Worm (Caenorhabditis elegans): ENCODE data around the gene C34E11.2.

C34E11.2 gene

ce11 chrX:11854432-11854831 is 39.9 kb upstream of the C34E11.2 start:
- TF ChIP-seq lsy-2 (tag; optimal IDR thresholded peaks at IDR 0.05) (no peak), lin-13 (tag; optimal IDR thresholded peaks at IDR 0.05) (no peak), nhr-12 (tag; optimal IDR thresholded peaks at IDR 0.05) (no peak), snpc-4 (tag; optimal IDR thresholded peaks at IDR 0.05) (no peak), nhr-28 (tag; optimal IDR thresholded peaks at IDR 0.05) (no peak), M03D4.4 (tag; optimal IDR thresholded peaks at IDR 0.05) (no peak), mls-2 (tag; optimal IDR thresholded peaks at IDR 0.05) (no peak), ceh-83 (GFP tag; optimal IDR thresholded peaks at IDR 0.05) (no peak), sem-2 (GFP tag; optimal IDR thresholded peaks at IDR 0.05) (no peak), ces-1 (GFP tag; optimal IDR thresholded peaks at IDR 0.05) (no peak), lin-32 (GFP tag; optimal IDR thresholded peaks at IDR 0.05) (no peak), pha-4 (tag; optimal IDR thresholded peaks at IDR 0.05) (no peak)

- no peak for TF ChIP-seq ceh-83 (GFP tag; optimal IDR thresholded peaks at IDR 0.05)
Measured at ce11 chrX:11852494-11852893, 37.9 kb upstream of the C34E11.2 start, which contains the start of gene xtr-1. xtr-1 (plus strand) TSS chrX:11852794.

DNA sequence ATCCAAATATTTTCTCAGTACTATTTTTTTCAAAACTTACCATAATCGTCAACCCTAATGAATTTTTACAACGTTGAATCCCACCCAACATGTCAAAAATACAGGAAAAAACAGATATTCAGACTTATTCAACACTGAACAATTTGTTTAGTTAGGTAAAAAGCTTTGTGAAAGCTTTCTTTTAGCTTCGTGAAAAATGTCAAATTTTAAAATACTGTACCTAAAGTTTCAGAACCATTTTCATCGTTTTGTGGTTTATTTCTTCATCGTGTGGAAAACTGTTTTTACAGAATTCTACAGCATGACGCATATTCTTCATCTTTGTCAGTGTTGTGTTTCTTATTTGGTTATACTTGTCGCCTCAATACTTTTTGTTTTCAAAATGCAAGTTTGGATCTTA is 36.0 kb upstream of the C34E11.2 start, which contains the start of gene F54F7.14:
Gene F54F7.14 (plus strand): TSS at position 301 of the 400 bp plus-strand sequence.
- TF ChIP-seq cnd-1 (tag; optimal IDR thresholded peaks at IDR 0.05) (no peak), ceh-83 (GFP tag; optimal IDR thresholded peaks at IDR 0.05) (no peak), ceh-43 (GFP tag; optimal IDR thresholded peaks at IDR 0.05) (no peak), lin-13 (tag; optimal IDR thresholded peaks at IDR 0.05) (no peak), snpc-4 (tag; optimal IDR thresholded peaks at IDR 0.05) (no peak), tbx-8 (GFP tag; optimal IDR thresholded peaks at IDR 0.05) (no peak), zip-8 (tag; optimal IDR thresholded peaks at IDR 0.05) (no peak), sem-2 (GFP tag; optimal IDR thresholded peaks at IDR 0.05) (no peak), lin-32 (GFP tag; optimal IDR thresholded peaks at IDR 0.05) (no peak), M03D4.4 (tag; optimal IDR thresholded peaks at IDR 0.05) (no peak), ztf-11 (tag; optimal IDR thresholded peaks at IDR 0.05) (no peak), unc-62 (GFP tag; optimal IDR thresholded peaks at IDR 0.05) (no peak), nhr-237 (tag; optimal IDR thresholded peaks at IDR 0.05) (no peak), elt-1 (tag; optimal IDR thresholded peaks at IDR 0.05; ENCODE audit: borderline replicate concordance, insufficient read depth) (no peak), unc-39 (tag; optimal IDR thresholded peaks at IDR 0.05) (no peak)

- TF ChIP-seq mls-2 (tag; optimal IDR thresholded peaks at IDR 0.05): no peak
- TF ChIP-seq ztf-11 (tag; optimal IDR thresholded peaks at IDR 0.05): no peak
- TF ChIP-seq sptf-1 (tag; optimal IDR thresholded peaks at IDR 0.05): no peak
- TF ChIP-seq flh-1 (GFP tag; optimal IDR thresholded peaks at IDR 0.05): no peak
- TF ChIP-seq ces-1 (GFP tag; optimal IDR thresholded peaks at IDR 0.05): no peak
- no peak for TF ChIP-seq zip-8 (tag; optimal IDR thresholded peaks at IDR 0.05)
- no peak for TF ChIP-seq unc-39 (tag; optimal IDR thresholded peaks at IDR 0.05)
Measured at ce11 chrX:11850082-11850481, 35.5 kb upstream of the C34E11.2 start, which contains the start of gene F54F7.3. F54F7.3 (minus strand) TSS chrX:11850182.

DNA sequence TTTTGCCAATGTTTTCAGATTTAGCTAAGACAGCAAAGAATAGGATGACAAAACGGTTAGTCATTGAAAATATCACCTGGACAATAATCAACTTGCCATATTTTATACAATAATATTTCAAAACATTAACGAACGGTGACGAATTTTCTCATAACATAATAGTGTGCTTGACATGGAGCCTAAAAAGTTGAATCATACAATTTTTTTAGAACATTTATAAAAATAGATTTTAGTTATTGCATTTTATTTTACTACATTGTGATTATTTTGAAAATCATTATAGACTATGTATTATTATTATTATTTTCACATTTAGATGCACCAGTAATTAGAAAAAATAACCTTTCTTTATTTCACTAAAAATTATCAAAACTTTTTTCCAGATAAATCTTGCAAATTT is 34.1 kb upstream of the C34E11.2 start, which contains the start of gene F54F7.9:
Gene F54F7.9 (minus strand): TSS at position 101 of the 400 bp plus-strand sequence.
- TF ChIP-seq drap-1 (GFP tag; optimal IDR thresholded peaks at IDR 0.05): no peak
- no peak for TF ChIP-seq snpc-4 (tag; optimal IDR thresholded peaks at IDR 0.05)
- TF ChIP-seq ceh-39 (tag; optimal IDR thresholded peaks at IDR 0.05): no peak
- no peak for TF ChIP-seq unc-62 (GFP tag; optimal IDR thresholded peaks at IDR 0.05)
- TF ChIP-seq bed-3 (GFP tag; optimal IDR thresholded peaks at IDR 0.05): no peak
- no peak for TF ChIP-seq sem-2 (GFP tag; optimal IDR thresholded peaks at IDR 0.05)
- TF ChIP-seq M03D4.4 (tag; optimal IDR thresholded peaks at IDR 0.05): no peak
- TF ChIP-seq nhr-28 (tag; optimal IDR thresholded peaks at IDR 0.05): no peak
- TF ChIP-seq ces-1 (GFP tag; optimal IDR thresholded peaks at IDR 0.05): no peak
- no peak for TF ChIP-seq elt-1 (tag; optimal IDR thresholded peaks at IDR 0.05; ENCODE audit: borderline replicate concordance, insufficient read depth)
- TF ChIP-seq ceh-43 (GFP tag; optimal IDR thresholded peaks at IDR 0.05): no peak
- no peak for TF ChIP-seq nhr-237 (tag; optimal IDR thresholded peaks at IDR 0.05)
- TF ChIP-seq tbx-8 (GFP tag; optimal IDR thresholded peaks at IDR 0.05): no peak
- TF ChIP-seq ham-2 (GFP tag; optimal IDR thresholded peaks at IDR 0.05): no peak
- no peak for TF ChIP-seq hlh-1 (tag; optimal IDR thresholded peaks at IDR 0.05)

DNA sequence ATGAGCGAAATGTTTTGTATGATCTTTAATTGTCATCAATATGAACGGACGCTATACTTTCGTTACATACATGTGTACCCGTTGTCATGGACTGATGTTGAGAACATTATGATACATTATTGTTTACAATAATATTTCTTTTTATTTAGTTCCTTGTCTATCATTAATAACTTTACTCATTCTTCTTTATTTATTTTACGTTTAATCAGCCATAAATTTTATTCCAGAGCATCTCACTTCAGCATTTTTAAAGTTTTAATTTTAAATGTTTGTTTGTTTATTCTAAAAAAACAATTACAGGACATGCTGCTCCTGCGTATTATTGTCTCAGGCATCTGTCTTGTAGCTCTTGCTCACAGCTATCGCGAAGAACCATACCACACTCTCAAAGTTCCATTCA is 28.8 kb upstream of the C34E11.2 start, which contains the start of gene F54F7.2:
Gene F54F7.2 (plus strand): TSS at position 301 of the 400 bp plus-strand sequence.
- no peak for TF ChIP-seq hlh-1 (tag; optimal IDR thresholded peaks at IDR 0.05)
- TF ChIP-seq cnd-1 (tag; optimal IDR thresholded peaks at IDR 0.05): no peak
- TF ChIP-seq ceh-43 (GFP tag; optimal IDR thresholded peaks at IDR 0.05): no peak
- no peak for TF ChIP-seq sem-2 (GFP tag; optimal IDR thresholded peaks at IDR 0.05)
- TF ChIP-seq mls-2 (tag; optimal IDR thresholded peaks at IDR 0.05): no peak
- no peak for TF ChIP-seq blmp-1 (tag; optimal IDR thresholded peaks at IDR 0.05)
- TF ChIP-seq tbx-8 (GFP tag; optimal IDR thresholded peaks at IDR 0.05): no peak
- no peak for TF ChIP-seq elt-3 (tag; optimal IDR thresholded peaks at IDR 0.05)
- TF ChIP-seq nhr-28 (tag; optimal IDR thresholded peaks at IDR 0.05): no peak
- TF ChIP-seq ces-1 (GFP tag; optimal IDR thresholded peaks at IDR 0.05): no peak
- TF ChIP-seq elt-1 (tag; optimal IDR thresholded peaks at IDR 0.05; ENCODE audit: borderline replicate concordance, insufficient read depth): no peak
